Fruit fly (Drosophila melanogaster) whole organism, embryonic: ENCODE data around the gene CG13995.

ENCODE experiments used
- Antp ChIP-seq: fragments of 200-800 bp; sonication (Bioruptor generic); optimal IDR thresholded peaks from 3 replicates; lab custom pipeline; 2016; ENCODE audit warnings: missing biosample characterization, missing genetic modification characterization
- Atf-2 ChIP-seq: fragments of 200-800 bp; sonication (Bioruptor generic); optimal IDR thresholded peaks from 2 replicates; lab custom pipeline; 2016; ENCODE audit warnings: missing biosample characterization, missing genetic modification characterization
- B-H1 ChIP-seq: fragments of 200-800 bp; sonication (Bioruptor generic); IDR thresholded peaks from 3 replicates; pipeline ENCODE4 v1.3.6; 2022; ENCODE audit warnings: missing biosample characterization, missing genetic modification characterization
- C15 ChIP-seq: fragments of 200-800 bp; sonication (Bioruptor generic); IDR thresholded peaks from 3 replicates; pipeline ENCODE4 v1.3.6; 2022; ENCODE audit warnings: missing biosample characterization, missing genetic modification characterization
- CG10366 ChIP-seq: fragments of 200-800 bp; sonication (Bioruptor generic); IDR thresholded peaks from 2 replicates; pipeline ENCODE4 v1.3.6; 2022; ENCODE audit warnings: missing biosample characterization, missing genetic modification characterization
- CG10959 ChIP-seq: fragments of 200-800 bp; sonication (Bioruptor generic); IDR thresholded peaks from 2 replicates; pipeline ENCODE4 v1.3.6; 2022; ENCODE audit warnings: missing biosample characterization, missing genetic modification characterization
- CG12391 ChIP-seq: fragments of 200-800 bp; sonication (Bioruptor generic); optimal IDR thresholded peaks from 3 replicates; lab custom pipeline; 2018; ENCODE audit warnings: missing biosample characterization, mild to moderate bottlenecking, missing genetic modification characterization, moderate library complexity
- CG13894 ChIP-seq: fragments of 200-800 bp; sonication (Bioruptor generic); optimal IDR thresholded peaks from 3 replicates; lab custom pipeline; 2018; ENCODE audit warnings: missing biosample characterization, mild to moderate bottlenecking, missing genetic modification characterization, moderate library complexity
- CG14014 ChIP-seq: fragments of 200-800 bp; sonication (Bioruptor generic); IDR thresholded peaks from 2 replicates; pipeline ENCODE4 v1.3.6; 2022; ENCODE audit warnings: missing biosample characterization, missing genetic modification characterization
- CG14667 ChIP-seq: fragments of 200-800 bp; sonication (Bioruptor generic); IDR thresholded peaks from 2 replicates; pipeline ENCODE4 v1.3.6; 2022; ENCODE audit warnings: missing biosample characterization, missing genetic modification characterization
- CG14710 ChIP-seq: fragments of 200-800 bp; sonication (Bioruptor generic); optimal IDR thresholded peaks from 3 replicates; lab custom pipeline; 2019; ENCODE audit warnings: missing biosample characterization, mild to moderate bottlenecking, missing genetic modification characterization, moderate library complexity
- CG17186 ChIP-seq: fragments of 200-800 bp; sonication (Bioruptor generic); optimal IDR thresholded peaks from 3 replicates; lab custom pipeline; 2017; ENCODE audit warnings: missing biosample characterization, missing genetic modification reagents, missing genetic modification characterization
- CG1792 ChIP-seq: fragments of 200-800 bp; sonication (Bioruptor generic); optimal IDR thresholded peaks from 2 replicates; lab custom pipeline; 2016; ENCODE audit warnings: missing biosample characterization, missing genetic modification characterization
- CG18619 ChIP-seq: fragments of 200-800 bp; sonication (Bioruptor generic); optimal IDR thresholded peaks from 3 replicates; lab custom pipeline; 2017; ENCODE audit warnings: missing biosample characterization, mild to moderate bottlenecking, missing genetic modification characterization
- CG2712 ChIP-seq: fragments of 200-800 bp; optimal IDR thresholded peaks from 3 replicates; lab custom pipeline; 2019; ENCODE audit warnings: missing biosample characterization, mild to moderate bottlenecking, missing genetic modification characterization, moderate library complexity
- CG42726 ChIP-seq: fragments of 200-800 bp; sonication (Bioruptor generic); IDR thresholded peaks from 2 replicates; pipeline ENCODE4 v1.3.6; 2022; ENCODE audit warnings: missing biosample characterization, missing genetic modification characterization; ENCODE audit not compliant: partially characterized antibody
- CG6689 ChIP-seq: fragments of 200-800 bp; sonication (Bioruptor generic); IDR thresholded peaks from 2 replicates; pipeline ENCODE4 v1.3.6; 2022; ENCODE audit warnings: missing biosample characterization, missing genetic modification characterization
- Ets65A ChIP-seq: fragments of 200-800 bp; sonication (Bioruptor generic); peaks from one replicate; lab custom pipeline; 2016; ENCODE audit warnings: missing biosample characterization, missing genetic modification characterization
- Ets97D ChIP-seq: fragments of 200-800 bp; sonication (Bioruptor generic); optimal IDR thresholded peaks from 3 replicates; lab custom pipeline; 2016; ENCODE audit warnings: missing biosample characterization, missing genetic modification characterization
- Hand ChIP-seq: fragments of 200-800 bp; sonication (Bioruptor generic); optimal IDR thresholded peaks from 2 replicates; lab custom pipeline; 2017; ENCODE audit warnings: mild to moderate bottlenecking, missing biosample characterization, missing genetic modification reagents, missing genetic modification characterization
- HmgZ ChIP-seq: fragments of 200-800 bp; sonication (Bioruptor generic); optimal IDR thresholded peaks from 2 replicates; lab custom pipeline; 2018; ENCODE audit warnings: missing biosample characterization, mild to moderate bottlenecking, missing genetic modification characterization
- NfI ChIP-seq: fragments of 200-800 bp; sonication (Bioruptor generic); optimal IDR thresholded peaks from 3 replicates; lab custom pipeline; 2018; ENCODE audit warnings: missing biosample characterization, mild to moderate bottlenecking, missing genetic modification characterization, moderate library complexity
- Oli ChIP-seq: fragments of 200-800 bp; sonication (Bioruptor generic); optimal IDR thresholded peaks from 2 replicates; lab custom pipeline; 2018; ENCODE audit warnings: missing biosample characterization, mild to moderate bottlenecking, missing genetic modification characterization, moderate library complexity
- PHDP ChIP-seq: fragments of 200-800 bp; sonication (Bioruptor generic); optimal IDR thresholded peaks from 3 replicates; lab custom pipeline; 2018; ENCODE audit warnings: missing biosample characterization, mild to moderate bottlenecking, missing genetic modification characterization, moderate library complexity
- Spps ChIP-seq: fragments of 200-800 bp; sonication (Bioruptor generic); optimal IDR thresholded peaks from 2 replicates; lab custom pipeline; 2018; ENCODE audit warnings: missing biosample characterization, mild to moderate bottlenecking, missing genetic modification characterization
- ac ChIP-seq: fragments of 200-800 bp; sonication (Bioruptor generic); optimal IDR thresholded peaks from 3 replicates; lab custom pipeline; 2017; ENCODE audit warnings: missing biosample characterization, mild to moderate bottlenecking, missing genetic modification characterization
- ase ChIP-seq: fragments of 200-800 bp; sonication (Bioruptor generic); IDR thresholded peaks from 3 replicates; pipeline ENCODE4 v1.3.6; 2022; ENCODE audit warnings: missing biosample characterization, missing genetic modification characterization
- crol ChIP-seq: fragments of 200-800 bp; sonication (Bioruptor generic); IDR thresholded peaks from 2 replicates; pipeline ENCODE4 v1.3.6; 2022; ENCODE audit warnings: missing biosample characterization, missing genetic modification characterization
- ewg ChIP-seq: fragments of 200-800 bp; sonication (Bioruptor generic); optimal IDR thresholded peaks from 3 replicates; lab custom pipeline; 2017; ENCODE audit warnings: mild to moderate bottlenecking, missing biosample characterization, missing genetic modification reagents, missing genetic modification characterization
- eyg ChIP-seq: fragments of 200-800 bp; sonication (Bioruptor generic); optimal IDR thresholded peaks from 3 replicates; lab custom pipeline; 2016; ENCODE audit warnings: missing biosample characterization, missing genetic modification characterization
- ind ChIP-seq: fragments of 200-800 bp; sonication (Bioruptor generic); optimal IDR thresholded peaks from 3 replicates; lab custom pipeline; 2016; ENCODE audit warnings: missing biosample characterization, missing genetic modification characterization
- lola ChIP-seq, 3 experiments: fragments of >200 bp in 2 of 3; fragments of 200-800 bp in 1 of 3; sonication (Bioruptor generic) in 1 of 3; optimal IDR thresholded peaks; 2 replicates each; lab custom pipeline; 2017 to 2019; ENCODE audit warnings: missing biosample characterization in 3 of 3, missing genetic modification characterization in 3 of 3, mild to moderate bottlenecking in 1 of 3, moderate library complexity in 1 of 3
- mirr ChIP-seq: fragments of 200-800 bp; sonication (Bioruptor generic); optimal IDR thresholded peaks from 3 replicates; lab custom pipeline; 2018; ENCODE audit warnings: missing biosample characterization, mild to moderate bottlenecking, missing genetic modification characterization
- mld ChIP-seq: fragments of 200-800 bp; sonication (Bioruptor generic); IDR thresholded peaks from 3 replicates; pipeline ENCODE4 v1.3.6; 2022; ENCODE audit warnings: missing biosample characterization, missing genetic modification characterization; ENCODE audit not compliant: partially characterized antibody
- otp ChIP-seq: fragments of 200-800 bp; sonication (Bioruptor generic); IDR thresholded peaks from 3 replicates; pipeline ENCODE4, ENCODE4 v1.3.6; 2022; ENCODE audit warnings: missing biosample characterization, missing genetic modification characterization
- pros ChIP-seq: fragments of 200-800 bp; sonication (Bioruptor generic); optimal IDR thresholded peaks from 3 replicates; lab custom pipeline; 2019; ENCODE audit warnings: missing biosample characterization, mild to moderate bottlenecking, missing genetic modification characterization, moderate library complexity
- rib ChIP-seq: fragments of 200-800 bp; sonication (Bioruptor generic); IDR thresholded peaks from 2 replicates; pipeline ENCODE4 v1.3.6; 2022; ENCODE audit warnings: missing biosample characterization, missing genetic modification characterization
- schlank ChIP-seq: fragments of 200-800 bp; sonication (Bioruptor generic); optimal IDR thresholded peaks from 2 replicates; lab custom pipeline; 2018; ENCODE audit warnings: missing biosample characterization, mild to moderate bottlenecking, missing genetic modification characterization
- sd ChIP-seq: fragments of 200-800 bp; sonication (Bioruptor generic); optimal IDR thresholded peaks from 3 replicates; lab custom pipeline; 2018; ENCODE audit warnings: missing biosample characterization, mild to moderate bottlenecking, missing genetic modification characterization, moderate library complexity
- seq ChIP-seq: fragments of 200-800 bp; sonication (Bioruptor generic); IDR thresholded peaks from 2 replicates; pipeline ENCODE4 v1.3.6; 2022; ENCODE audit warnings: missing biosample characterization, missing genetic modification characterization
- sisA ChIP-seq: fragments of 200-800 bp; sonication (Bioruptor generic); IDR thresholded peaks from 2 replicates; pipeline ENCODE4 v1.3.6; 2022; ENCODE audit warnings: missing biosample characterization, missing genetic modification characterization
- sna ChIP-seq: fragments of 200-800 bp; sonication (Bioruptor generic); IDR thresholded peaks from 2 replicates; pipeline ENCODE4 v1.3.6; 2022; ENCODE audit warnings: missing biosample characterization, missing genetic modification characterization; ENCODE audit not compliant: partially characterized antibody
- so ChIP-seq: fragments of 200-800 bp; sonication (Bioruptor generic); IDR thresholded peaks from 3 replicates; pipeline ENCODE4 v1.3.6; 2022; ENCODE audit warnings: missing biosample characterization, missing genetic modification characterization
- twi ChIP-seq: fragments of 200-800 bp; optimal IDR thresholded peaks from 2 replicates; lab custom pipeline; 2019; ENCODE audit warnings: missing biosample characterization, mild to moderate bottlenecking, missing genetic modification characterization, moderate library complexity
- tx ChIP-seq: fragments of 200-800 bp; sonication (Bioruptor generic); optimal IDR thresholded peaks from 2 replicates; lab custom pipeline; 2016; ENCODE audit warnings: missing biosample characterization, missing genetic modification characterization
- vnd ChIP-seq: fragments of 200-800 bp; sonication (Bioruptor generic); IDR thresholded peaks from 3 replicates; pipeline ENCODE4 v1.3.6; 2022; ENCODE audit warnings: missing biosample characterization, missing genetic modification characterization; ENCODE audit not compliant: partially characterized antibody
- wdn ChIP-seq: fragments of 200-800 bp; sonication (Bioruptor generic); IDR thresholded peaks from 2 replicates; pipeline ENCODE4 v1.3.6; 2022; ENCODE audit warnings: missing biosample characterization, missing genetic modification characterization

The CG13995 gene

dm6 chr2L:6076143-6076542 lies 22.0 kb downstream of the CG13995 start (continued):
- no peak for TF ChIP-seq ase (GFP tag; lab: Robert Waterston, UW)
- TF ChIP-seq ind = no peak
- no peak for TF ChIP-seq CG10959
- no peak for TF ChIP-seq so (GFP tag; lab: Robert Waterston, UW)
- no peak for TF ChIP-seq sna (GFP tag; lab: Robert Waterston, UW)
- TF ChIP-seq Antp (GFP tag; lab: Kevin White, UChicago) = no peak

dm6 chr2L:6076829-6077364 lies 22.8 kb downstream of the CG13995 start:
- TF ChIP-seq CG6689 (GFP tag; lab: Robert Waterston, UW) (peak; percentile 10; the same call in 1 of the 2 replicates), seq (GFP tag; lab: Robert Waterston, UW) (peak; percentile 65; the same call in 1 of the 2 replicates), crol (GFP tag; lab: Robert Waterston, UW) (peak; percentile 27; the same call in 1 of the 2 replicates), CG13894 (peak; percentile 99), CG1792 (no peak), C15 (GFP tag; lab: Robert Waterston, UW) (no peak), ac (GFP tag; lab: Kevin White, UChicago) (no peak), rib (GFP tag; lab: Robert Waterston, UW) (no peak), pros (GFP tag; lab: Kevin White, UChicago) (peak; percentile 93), otp (GFP tag; lab: Robert Waterston, UW) (0 out of 3 replicates have a peak, but pooled peaks have one; percentile 10), CG18619 (GFP tag; lab: Kevin White, UChicago) (no peak), ewg (GFP tag; lab: Kevin White, UChicago) (peak; percentile 68)

- TF ChIP-seq CG12391 (tag; lab: Kevin White, UChicago) (no peak), tx (GFP tag; lab: Kevin White, UChicago) (no peak), Spps (no peak), mirr (GFP tag; lab: Kevin White, UChicago) (no peak), Ets97D (GFP tag; lab: Kevin White, UChicago) (no peak), wdn (no peak), sd (tag; lab: Kevin White, UChicago) (no peak), twi (tag; lab: Kevin White, UChicago) (no peak), CG14014 (GFP tag; lab: Robert Waterston, UW) (no peak), PHDP (tag; lab: Kevin White, UChicago) (no peak), Ets65A (no peak), Oli (no peak), Atf-2 (no peak), schlank (tag; lab: Kevin White, UChicago) (no peak), sisA (GFP tag; lab: Robert Waterston, UW) (no peak), B-H1 (GFP tag; lab: Robert Waterston, UW) (no peak), eyg (no peak), lola (GFP tag; optimal IDR thresholded peaks at IDR 0.05; lab: Kevin White, UChicago) (no peak)
Measured at dm6 chr2L:6077632-6078031, 23.5 kb downstream of the CG13995 start.

dm6 chr2L:6078757-6079351 lies 24.8 kb downstream of the CG13995 start:
- peak; percentile 17 for TF ChIP-seq CG2712
- no peak for TF ChIP-seq HmgZ
- no peak for TF ChIP-seq CG10366 (GFP tag; lab: Robert Waterston, UW)
- TF ChIP-seq mld (GFP tag; lab: Robert Waterston, UW) = 0 out of 3 replicates have a peak, but pooled peaks have one; percentile 37
- TF ChIP-seq CG42726 = peak; percentile 100
- no peak for TF ChIP-seq vnd (GFP tag; lab: Robert Waterston, UW)
- TF ChIP-seq NfI = no peak
- no peak for TF ChIP-seq CG17186
- TF ChIP-seq CG14667 (GFP tag; lab: Robert Waterston, UW) = no peak
- peak; percentile 27 for TF ChIP-seq CG14710 (tag; lab: Kevin White, UChicago)
- no peak for TF ChIP-seq Hand (GFP tag; lab: Kevin White, UChicago)
- TF ChIP-seq tx (GFP tag; lab: Kevin White, UChicago) = no peak
